Worm (Caenorhabditis elegans) whole organism, young adult: ENCODE results near the gene C39E9.8.

ENCODE experiments used
- B0336.3 ChIP-seq: fragments of 200-800 bp; sonication (Bioruptor generic); IDR thresholded peaks from 2 replicates; pipeline ENCODE4 v1.3.6; 2022; ENCODE audit warnings: missing genetic modification characterization, missing compliant biosample characterization
- F22D6.2 ChIP-seq: sonication (generic microtip); optimal IDR thresholded peaks from 2 replicates; lab custom pipeline; 2016; ENCODE audit warnings: mild to moderate bottlenecking, missing genetic modification characterization, missing compliant biosample characterization
- F37B4.10 ChIP-seq: fragments of 200-800 bp; sonication (Bioruptor generic); IDR thresholded peaks from 2 replicates; pipeline ENCODE4 v1.3.6; 2022; ENCODE audit warnings: missing genetic modification characterization, missing compliant biosample characterization
- F57A8.1 ChIP-seq: fragments of 200-800 bp; sonication (Bioruptor generic); optimal IDR thresholded peaks from 2 replicates; lab custom pipeline; 2018; ENCODE audit warnings: mild to moderate bottlenecking, missing genetic modification characterization, moderate library complexity, missing compliant biosample characterization
- K11D2.4 ChIP-seq: fragments of 200-800 bp; sonication (Bioruptor generic); IDR thresholded peaks from 2 replicates; pipeline ENCODE4 v1.3.6; 2022; ENCODE audit warnings: missing genetic modification reagents, missing genetic modification characterization, missing compliant biosample characterization
- K12H6.12 ChIP-seq: fragments of 200-800 bp; sonication (Bioruptor generic); optimal IDR thresholded peaks from 2 replicates; lab custom pipeline; 2018; ENCODE audit warnings: mild to moderate bottlenecking, missing genetic modification characterization, missing compliant biosample characterization
- Y53G8AR.9 ChIP-seq: fragments of 200-800 bp; sonication (Bioruptor generic); conservative IDR thresholded peaks from 2 replicates; pipeline ENCODE4 v1.3.6; 2022; ENCODE audit warnings: missing genetic modification reagents, missing genetic modification characterization, missing compliant biosample characterization
- Y79H2A.3 ChIP-seq: fragments of 200-800 bp; sonication (Bioruptor generic); conservative IDR thresholded peaks from 2 replicates; pipeline ENCODE4 v1.3.6; 2022; ENCODE audit warnings: missing genetic modification reagents, missing genetic modification characterization, missing compliant biosample characterization
- cebp-1 ChIP-seq, 2 experiments: fragments of 200-800 bp in 1 of 2; sonication (Bioruptor generic) in 1 of 2; sonication (generic microtip) in 1 of 2; IDR thresholded peaks in 1 of 2; optimal IDR thresholded peaks in 1 of 2; 2 replicates each; pipeline versions ENCODE4 v1.3.6 to Lab custom; 2017 to 2022; ENCODE audit warnings: missing compliant biosample characterization in 2 of 2, missing genetic modification characterization in 2 of 2, mild to moderate bottlenecking in 1 of 2, missing genetic modification reagents in 1 of 2, moderate library complexity in 1 of 2
- cebp-2 ChIP-seq: fragments of 200-800 bp; sonication (Bioruptor generic); IDR thresholded peaks from 2 replicates; pipeline ENCODE4 v1.3.6; 2022; ENCODE audit warnings: missing genetic modification characterization, missing compliant biosample characterization
- ceh-27 ChIP-seq: fragments of 200-800 bp; sonication (Bioruptor generic); optimal IDR thresholded peaks from 2 replicates; lab custom pipeline; 2018; ENCODE audit warnings: mild to moderate bottlenecking, missing genetic modification characterization, moderate library complexity, missing compliant biosample characterization
- ceh-58 ChIP-seq: fragments of 200-800 bp; sonication (Bioruptor generic); IDR thresholded peaks from 2 replicates; pipeline ENCODE4 v1.3.6; 2022; ENCODE audit warnings: missing genetic modification characterization, missing compliant biosample characterization
- chd-7 ChIP-seq: sonication (generic microtip); optimal IDR thresholded peaks from 2 replicates; lab custom pipeline; 2016; ENCODE audit warnings: mild to moderate bottlenecking, missing genetic modification characterization, moderate library complexity, missing compliant biosample characterization
- fkh-3 ChIP-seq: sonication (generic microtip); optimal IDR thresholded peaks from 2 replicates; lab custom pipeline; 2016; ENCODE audit warnings: mild to moderate bottlenecking, missing genetic modification characterization, missing compliant biosample characterization
- gei-17 ChIP-seq: fragments of 200-800 bp; sonication (Bioruptor generic); optimal IDR thresholded peaks from 2 replicates; lab custom pipeline; 2018; ENCODE audit warnings: mild to moderate bottlenecking, missing genetic modification characterization, missing compliant biosample characterization
- madf-10 ChIP-seq: sonication (generic microtip); optimal IDR thresholded peaks from 2 replicates; lab custom pipeline; 2016; ENCODE audit warnings: mild to moderate bottlenecking, missing genetic modification characterization, missing compliant biosample characterization
- madf-3 ChIP-seq: fragments of 200-800 bp; sonication (Bioruptor generic); IDR thresholded peaks from 2 replicates; pipeline ENCODE4 v1.3.6; 2022; ENCODE audit warnings: missing genetic modification reagents, missing genetic modification characterization, missing compliant biosample characterization
- madf-6 ChIP-seq: fragments of 200-800 bp; sonication (Bioruptor generic); IDR thresholded peaks from 2 replicates; pipeline ENCODE4 v1.3.6; 2022; ENCODE audit warnings: missing genetic modification reagents, missing genetic modification characterization, missing compliant biosample characterization
- mcd-1 ChIP-seq: fragments of 200-800 bp; sonication (Bioruptor generic); IDR thresholded peaks from 2 replicates; pipeline ENCODE4 v1.3.6; 2022; ENCODE audit warnings: missing genetic modification reagents, missing genetic modification characterization, missing compliant biosample characterization
- mxl-1 ChIP-seq: sonication (generic microtip); optimal IDR thresholded peaks from 2 replicates; lab custom pipeline; 2016; ENCODE audit warnings: missing genetic modification characterization, missing compliant biosample characterization
- nhr-80 ChIP-seq: sonication (generic microtip); optimal IDR thresholded peaks from 2 replicates; lab custom pipeline; 2016; ENCODE audit warnings: missing genetic modification characterization, missing compliant biosample characterization
- pbrm-1 ChIP-seq: fragments of 200-800 bp; sonication (Bioruptor generic); IDR thresholded peaks from 2 replicates; pipeline ENCODE4 v1.3.6; 2022; ENCODE audit warnings: missing genetic modification reagents, missing genetic modification characterization, missing compliant biosample characterization
- rpc-1 ChIP-seq, 2 experiments: fragments of 150-350 bp in 1 of 2; sonication (generic microtip) in 1 of 2; optimal IDR thresholded peaks; 2 replicates each; lab custom pipeline; 2014 to 2018; ENCODE audit warnings: missing biosample characterization in 1 of 2, missing genetic modification characterization in 1 of 2, missing genetic modification reagents in 1 of 2, missing genotype in 1 of 2
- snpc-3.4 ChIP-seq: sonication (generic microtip); optimal IDR thresholded peaks from 2 replicates; lab custom pipeline; 2017; ENCODE audit warnings: missing genetic modification characterization, mild to moderate bottlenecking, missing compliant biosample characterization, antibody characterized with exemption, moderate library complexity, missing genotype, missing genetic modification reagents
- xnd-1 ChIP-seq: sonication (generic microtip); optimal IDR thresholded peaks from 2 replicates; lab custom pipeline; 2016; ENCODE audit warnings: missing genotype, missing genetic modification reagents, missing genetic modification characterization, missing compliant biosample characterization
- zfh-2 ChIP-seq: fragments of 200-800 bp; sonication (Bioruptor generic); conservative IDR thresholded peaks from 2 replicates; pipeline ENCODE4 v1.3.6; 2022; ENCODE audit warnings: missing genetic modification reagents, missing genetic modification characterization, missing compliant biosample characterization
- ztf-18 ChIP-seq: sonication (generic microtip); optimal IDR thresholded peaks from 2 replicates; lab custom pipeline; 2016; ENCODE audit warnings: missing genotype, mild to moderate bottlenecking, missing genetic modification characterization, missing compliant biosample characterization
- ztf-26 ChIP-seq: sonication (generic microtip); optimal IDR thresholded peaks from 2 replicates; lab custom pipeline; 2017; ENCODE audit warnings: missing genetic modification characterization, missing compliant biosample characterization

C39E9.8 gene

ce11 chrIV:13079119-13079518 is at the start of gene C39E9.8:
C39E9.8 (plus strand) TSS chrIV:13079446.
- no peak for TF ChIP-seq cebp-1 (GFP tag; IDR thresholded peaks at IDR 0.05; lab: Robert Waterston, UW)
- TF ChIP-seq cebp-1 (tag; optimal IDR thresholded peaks at IDR 0.05; lab: Kevin White, UChicago) = peak; percentile 24
- no peak for TF ChIP-seq xnd-1 (tag; lab: Kevin White, UChicago)
- TF ChIP-seq mcd-1 = no peak
- peak; percentile 38 for TF ChIP-seq ztf-26 (tag; lab: Kevin White, UChicago)
- 0 out of 2 replicates have a peak, but pooled peaks have one; percentile 38 for TF ChIP-seq cebp-2 (GFP tag; lab: Robert Waterston, UW)
- TF ChIP-seq ceh-27 (GFP tag; lab: Kevin White, UChicago) = peak; percentile 36
- TF ChIP-seq, all 124 proteins: peak for 4

ce11 chrIV:13029674-13030466 is 49.4 kb upstream of the C39E9.8 start:
- TF ChIP-seq ceh-58 (no peak), cebp-2 (GFP tag; lab: Robert Waterston, UW) (0 out of 2 replicates have a peak, but pooled peaks have one; percentile 59), B0336.3 (GFP tag; lab: Robert Waterston, UW) (peak; percentile 36; the same call in 1 of the 2 replicates), zfh-2 (GFP tag; lab: Robert Waterston, UW) (peak; percentile 65), gei-17 (GFP tag; lab: Kevin White, UChicago) (no peak)

- no peak for TF ChIP-seq pbrm-1 (GFP tag; lab: Robert Waterston, UW)
- peak; percentile 38; the same call in 1 of the 2 replicates for TF ChIP-seq zfh-2 (GFP tag; lab: Robert Waterston, UW)
- no peak for TF ChIP-seq F57A8.1 (GFP tag; lab: Kevin White, UChicago)
- TF ChIP-seq Y79H2A.3 (GFP tag; lab: Robert Waterston, UW) = no peak
- no peak for TF ChIP-seq madf-3 (GFP tag; lab: Robert Waterston, UW)
- TF ChIP-seq F37B4.10 (GFP tag; lab: Robert Waterston, UW) = no peak
- TF ChIP-seq madf-10 (tag; lab: Kevin White, UChicago) = no peak
- no peak for TF ChIP-seq rpc-1 (optimal IDR thresholded peaks at IDR 0.05; lab: Kevin White, UChicago)
- no peak for TF ChIP-seq rpc-1 (tag; optimal IDR thresholded peaks at IDR 0.05; lab: Kevin White, UChicago)
- no peak for TF ChIP-seq xnd-1 (tag; lab: Kevin White, UChicago)
- TF ChIP-seq ztf-18 (tag; lab: Kevin White, UChicago) = peak; percentile 2
- TF ChIP-seq K11D2.4 = no peak
- 0 out of 2 replicates have a peak, but pooled peaks have one; percentile 9 for TF ChIP-seq madf-6
- no peak for TF ChIP-seq mxl-1 (tag; lab: Kevin White, UChicago)
- TF ChIP-seq chd-7 (tag; lab: Kevin White, UChicago) = no peak
- no peak for TF ChIP-seq fkh-3 (tag; lab: Kevin White, UChicago)
- TF ChIP-seq Y53G8AR.9 (GFP tag; lab: Robert Waterston, UW) = 0 out of 2 replicates have a peak, but pooled peaks have one; percentile 20
- no peak for TF ChIP-seq gei-17 (GFP tag; lab: Kevin White, UChicago)
- TF ChIP-seq F22D6.2 (tag; lab: Kevin White, UChicago) = no peak
- no peak for TF ChIP-seq K12H6.12
- TF ChIP-seq snpc-3.4 (tag; lab: Kevin White, UChicago) = no peak
- no peak for TF ChIP-seq ztf-26 (tag; lab: Kevin White, UChicago)
These were observed 48.6 kb upstream of the C39E9.8 start for ce11 chrIV:13030467-13031299.

ce11 chrIV:13032153-13032552 is 47.1 kb upstream of the C39E9.8 start:
- TF ChIP-seq nhr-80 (tag; lab: Kevin White, UChicago) (peak; percentile 29), cebp-1 (GFP tag; IDR thresholded peaks at IDR 0.05; lab: Robert Waterston, UW) (no peak), cebp-1 (tag; optimal IDR thresholded peaks at IDR 0.05; lab: Kevin White, UChicago) (peak; percentile 4), F57A8.1 (GFP tag; lab: Kevin White, UChicago) (no peak), mcd-1 (no peak)
